Worm (Caenorhabditis elegans) whole organism, mixed stage, embryonic: ENCODE data around the gene clec-252.
A peak's percentile ranks its signal among the peaks of the same experiment; 100 is the strongest.

Experiments used
- M03D4.4 ChIP-seq: sonication (generic microtip); optimal IDR thresholded peaks from 2 replicates; lab custom pipeline; 2017; ENCODE audit warnings: mild to moderate bottlenecking, missing genetic modification characterization, missing compliant biosample characterization
- bed-3 ChIP-seq: fragments of 200-800 bp; sonication (Bioruptor generic); optimal IDR thresholded peaks from 3 replicates; lab custom pipeline; 2018; ENCODE audit warnings: mild to moderate bottlenecking, missing genetic modification characterization, moderate library complexity, missing compliant biosample characterization
- blmp-1 ChIP-seq: fragments of 150-350 bp; optimal IDR thresholded peaks from 2 replicates; lab custom pipeline; 2014; ENCODE audit warnings: missing biosample characterization, missing genetic modification characterization
- ceh-43 ChIP-seq: fragments of 200-800 bp; sonication (Bioruptor generic); optimal IDR thresholded peaks from 2 replicates; lab custom pipeline; 2018; ENCODE audit warnings: mild to moderate bottlenecking, missing genetic modification characterization, moderate library complexity, missing compliant biosample characterization
- ceh-83 ChIP-seq: fragments of 200-800 bp; sonication (Bioruptor generic); optimal IDR thresholded peaks from 2 replicates; lab custom pipeline; 2018; ENCODE audit warnings: mild to moderate bottlenecking, missing genetic modification characterization, missing compliant biosample characterization
- ces-1 ChIP-seq: fragments of 150-350 bp; optimal IDR thresholded peaks from 2 replicates; lab custom pipeline; 2014; ENCODE audit warnings: missing biosample characterization, missing genetic modification reagents, missing genetic modification characterization
- cnd-1 ChIP-seq: fragments of 200-800 bp; sonication (Bioruptor generic); optimal IDR thresholded peaks from 2 replicates; lab custom pipeline; 2018; ENCODE audit warnings: mild to moderate bottlenecking, missing genetic modification characterization, missing compliant biosample characterization
- drap-1 ChIP-seq: fragments of 200-800 bp; sonication (Bioruptor generic); optimal IDR thresholded peaks from 3 replicates; lab custom pipeline; 2018; ENCODE audit warnings: mild to moderate bottlenecking, missing genetic modification characterization, missing compliant biosample characterization
- elt-1 ChIP-seq: sonication (generic microtip); optimal IDR thresholded peaks from 2 replicates; lab custom pipeline; 2017; ENCODE audit warnings: missing genetic modification characterization, mild to moderate bottlenecking, missing compliant biosample characterization, antibody characterized with exemption, moderate library complexity, borderline replicate concordance; ENCODE audit not compliant: insufficient read depth
- elt-3 ChIP-seq: fragments of 150-350 bp; optimal IDR thresholded peaks from 2 replicates; lab custom pipeline; 2014; ENCODE audit warnings: missing biosample characterization, missing genetic modification characterization
- ham-2 ChIP-seq: fragments of 200-800 bp; sonication (Bioruptor generic); optimal IDR thresholded peaks from 2 replicates; lab custom pipeline; 2018; ENCODE audit warnings: mild to moderate bottlenecking, missing genetic modification characterization, missing compliant biosample characterization
- hlh-1 ChIP-seq: fragments of 150-350 bp; optimal IDR thresholded peaks from 2 replicates; lab custom pipeline; 2014; ENCODE audit warnings: missing biosample characterization, missing genetic modification reagents, missing genetic modification characterization
- lin-13 ChIP-seq: fragments of 150-350 bp; optimal IDR thresholded peaks from 2 replicates; lab custom pipeline; 2014; ENCODE audit warnings: missing biosample characterization, missing genetic modification characterization
- lsy-2 ChIP-seq: fragments of 150-350 bp; optimal IDR thresholded peaks from 2 replicates; lab custom pipeline; 2014; ENCODE audit warnings: missing biosample characterization, missing genetic modification characterization
- mab-5 ChIP-seq: fragments of 150-350 bp; optimal IDR thresholded peaks from 2 replicates; lab custom pipeline; 2014; ENCODE audit warnings: missing biosample characterization, missing genetic modification characterization
- mep-1 ChIP-seq: fragments of 150-350 bp; optimal IDR thresholded peaks from 2 replicates; lab custom pipeline; 2017; ENCODE audit warnings: missing biosample characterization, missing genetic modification reagents, missing genetic modification characterization, inconsistent platforms
- mls-2 ChIP-seq: sonication (generic microtip); optimal IDR thresholded peaks from 2 replicates; lab custom pipeline; 2016; ENCODE audit warnings: mild to moderate bottlenecking, missing genetic modification characterization, moderate library complexity, missing compliant biosample characterization
- nhr-237 ChIP-seq: fragments of 150-350 bp; optimal IDR thresholded peaks from 2 replicates; lab custom pipeline; 2014; ENCODE audit warnings: missing biosample characterization, missing genetic modification characterization
- nhr-28 ChIP-seq: fragments of 150-350 bp; optimal IDR thresholded peaks from 2 replicates; lab custom pipeline; 2014; ENCODE audit warnings: missing biosample characterization, missing genetic modification characterization
- pha-4 ChIP-seq: fragments of 150-350 bp; optimal IDR thresholded peaks from 2 replicates; lab custom pipeline; 2018; ENCODE audit warnings: missing biosample characterization, missing genetic modification reagents, missing genetic modification characterization
- sem-2 ChIP-seq: fragments of 200-800 bp; sonication (Bioruptor generic); optimal IDR thresholded peaks from 2 replicates; lab custom pipeline; 2018; ENCODE audit warnings: mild to moderate bottlenecking, missing genetic modification characterization, missing compliant biosample characterization
- snpc-4 ChIP-seq: fragments of 150-350 bp; optimal IDR thresholded peaks from 2 replicates; lab custom pipeline; 2014; ENCODE audit warnings: missing biosample characterization, missing genetic modification characterization
- tbx-8 ChIP-seq: fragments of 200-800 bp; sonication (Bioruptor generic); optimal IDR thresholded peaks from 2 replicates; lab custom pipeline; 2018; ENCODE audit warnings: mild to moderate bottlenecking, missing genetic modification characterization, moderate library complexity, missing compliant biosample characterization
- unc-120 ChIP-seq: sonication (generic microtip); optimal IDR thresholded peaks from 2 replicates; lab custom pipeline; 2017; ENCODE audit warnings: missing genetic modification characterization, missing compliant biosample characterization; ENCODE audit not compliant: poor library complexity, severe bottlenecking
- unc-39 ChIP-seq: fragments of 150-350 bp; optimal IDR thresholded peaks from 2 replicates; lab custom pipeline; 2014; ENCODE audit warnings: missing biosample characterization, missing genetic modification characterization
- unc-62 ChIP-seq: fragments of 150-350 bp; optimal IDR thresholded peaks from 2 replicates; lab custom pipeline; 2014; ENCODE audit warnings: missing biosample characterization, missing genetic modification reagents, missing genetic modification characterization
- zip-8 ChIP-seq: fragments of 150-350 bp; optimal IDR thresholded peaks from 2 replicates; lab custom pipeline; 2014; ENCODE audit warnings: missing biosample characterization, missing genetic modification characterization
- ztf-11 ChIP-seq: fragments of 150-350 bp; optimal IDR thresholded peaks from 2 replicates; lab custom pipeline; 2014; ENCODE audit warnings: missing biosample characterization, missing genetic modification characterization

The clec-252 gene

ce11 chrV:18734381-18734780 lies 14.2 kb downstream of the clec-252 start, which contains the start of gene scl-20:
Gene scl-20, minus strand, starts transcription at chrV:18734481.
- TF ChIP-seq zip-8 (no peak), ceh-83 (GFP tag; lab: Kevin White, UChicago) (no peak), cnd-1 (tag; lab: Kevin White, UChicago) (no peak), lin-13 (tag; lab: Kevin White, UChicago) (no peak), nhr-28 (tag; lab: Kevin White, UChicago) (no peak)

ce11 chrV:18733942-18734341 lies 14.7 kb downstream of the clec-252 start:
- TF ChIP-seq mab-5 = no peak
- TF ChIP-seq ham-2 = peak; percentile 10

ce11 chrV:18731579-18732041 lies 17.0 kb downstream of the clec-252 start, which contains the start of the genes asp-18 and scl-19:
Gene asp-18, minus strand, starts transcription at chrV:18731679.
Gene scl-19, plus strand, starts transcription at chrV:18731991.
- TF ChIP-seq mep-1 (tag; lab: Kevin White, UChicago) (no peak), sem-2 (GFP tag; lab: Kevin White, UChicago) (no peak), mls-2 (tag; lab: Kevin White, UChicago) (no peak)
- TF ChIP-seq, all 35 proteins: peak for 0

DNA sequence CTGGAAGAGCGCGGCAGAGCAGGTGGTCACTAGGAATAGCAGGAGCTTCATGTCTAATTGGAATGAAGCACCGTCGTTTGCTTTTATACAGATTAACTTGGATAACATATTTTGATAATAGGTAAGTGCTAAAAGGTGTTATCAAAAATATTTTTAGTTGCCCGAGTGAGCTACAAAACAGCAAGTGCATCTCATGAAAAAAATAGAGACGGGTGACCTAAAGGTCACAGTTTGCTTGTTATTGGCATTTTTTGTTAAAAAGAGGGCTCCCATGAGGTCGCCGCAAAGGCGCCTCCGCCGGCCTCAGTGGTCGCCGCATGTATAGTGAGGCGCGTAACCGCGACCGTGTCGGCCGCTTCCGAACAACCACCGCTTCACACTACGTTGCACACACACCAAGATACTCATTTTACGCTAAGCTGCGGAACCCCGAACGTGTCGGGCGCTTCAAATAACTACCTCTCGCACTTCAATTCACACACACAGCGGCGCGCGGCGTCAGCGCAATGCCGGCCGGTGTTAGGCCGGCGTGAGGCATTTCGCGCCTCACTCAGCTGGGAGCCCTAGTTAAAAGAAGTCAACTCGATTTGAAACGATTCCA lies 19.2 kb downstream of the clec-252 start, which contains the start of gene asp-19:
Gene asp-19 (minus strand): TSS at position 51 of the 601 bp plus-strand sequence.
- TF ChIP-seq hlh-1 (tag; lab: Kevin White, UChicago) = no peak
- TF ChIP-seq ztf-11 (tag; lab: Kevin White, UChicago) = no peak
- no peak for TF ChIP-seq unc-39 (tag; lab: Kevin White, UChicago)
- TF ChIP-seq tbx-8 (GFP tag; lab: Kevin White, UChicago) = no peak
- TF ChIP-seq unc-120 (tag; lab: Kevin White, UChicago) = no peak
- no peak for TF ChIP-seq nhr-237 (tag; lab: Kevin White, UChicago)
- TF ChIP-seq M03D4.4 (tag; lab: Kevin White, UChicago) = no peak
- TF ChIP-seq elt-3 = no peak
- TF ChIP-seq mab-5 = no peak
- TF ChIP-seq lsy-2 (tag; lab: Kevin White, UChicago) = no peak
- no peak for TF ChIP-seq blmp-1 (tag; lab: Kevin White, UChicago)
- no peak for TF ChIP-seq ham-2
- TF ChIP-seq mep-1 (tag; lab: Kevin White, UChicago) = no peak
- TF ChIP-seq sem-2 (GFP tag; lab: Kevin White, UChicago) = no peak
- no peak for TF ChIP-seq ceh-83 (GFP tag; lab: Kevin White, UChicago)
- no peak for TF ChIP-seq pha-4 (tag; lab: Kevin White, UChicago)
- TF ChIP-seq unc-62 (GFP tag; lab: Kevin White, UChicago) = no peak
- TF ChIP-seq ceh-43 (GFP tag; lab: Kevin White, UChicago) = no peak

- TF ChIP-seq snpc-4 (tag; lab: Kevin White, UChicago) (no peak), sem-2 (GFP tag; lab: Kevin White, UChicago) (no peak), ztf-11 (tag; lab: Kevin White, UChicago) (no peak), cnd-1 (tag; lab: Kevin White, UChicago) (no peak), hlh-1 (tag; lab: Kevin White, UChicago) (no peak), blmp-1 (tag; lab: Kevin White, UChicago) (no peak), nhr-237 (tag; lab: Kevin White, UChicago) (no peak), ces-1 (GFP tag; lab: Kevin White, UChicago) (peak; percentile 68)
Observed at ce11 chrV:18725858-18726257, 22.8 kb downstream of the clec-252 start.

- TF ChIP-seq snpc-4 (tag; lab: Kevin White, UChicago) = no peak
- no peak for TF ChIP-seq cnd-1 (tag; lab: Kevin White, UChicago)
- no peak for TF ChIP-seq nhr-28 (tag; lab: Kevin White, UChicago)
- TF ChIP-seq lsy-2 (tag; lab: Kevin White, UChicago) = no peak
- no peak for TF ChIP-seq elt-1 (tag; lab: Kevin White, UChicago)
- no peak for TF ChIP-seq mab-5
- TF ChIP-seq unc-62 (GFP tag; lab: Kevin White, UChicago) = no peak
- no peak for TF ChIP-seq mep-1 (tag; lab: Kevin White, UChicago)
- no peak for TF ChIP-seq nhr-237 (tag; lab: Kevin White, UChicago)
- TF ChIP-seq drap-1 = no peak
- no peak for TF ChIP-seq bed-3
- TF ChIP-seq pha-4 (tag; lab: Kevin White, UChicago) = no peak
Observed at ce11 chrV:18724076-18724475, 24.6 kb downstream of the clec-252 start.
